Fruit fly (Drosophila melanogaster) whole organism, prepupa: ENCODE measurements around the gene CG17233.

Experiments
- CG16779 ChIP-seq: fragments of 200-800 bp; sonication (Bioruptor generic); optimal IDR thresholded peaks from 3 replicates; lab custom pipeline; 2017; ENCODE audit warnings: missing biosample characterization, mild to moderate bottlenecking, missing genetic modification characterization
- CG3032 ChIP-seq: fragments of 200-800 bp; optimal IDR thresholded peaks from 2 replicates; lab custom pipeline; 2019; ENCODE audit warnings: missing biosample characterization, mild to moderate bottlenecking, missing genetic modification characterization, moderate library complexity
- CG6163 ChIP-seq: fragments of 200-800 bp; sonication (Bioruptor generic); IDR thresholded peaks from 3 replicates; pipeline ENCODE4 v1.3.6; 2022; ENCODE audit warnings: missing biosample characterization, missing genetic modification characterization
- CG8119 ChIP-seq: fragments of 200-800 bp; sonication (Bioruptor generic); IDR thresholded peaks from 3 replicates; pipeline ENCODE4 v1.3.6; 2022; ENCODE audit warnings: missing biosample characterization, missing genetic modification characterization
- Eip78C ChIP-seq: fragments of 200-800 bp; sonication (Bioruptor generic); peaks from one replicate; lab custom pipeline; 2016; ENCODE audit warnings: missing biosample characterization, missing genetic modification characterization
- Eip93F ChIP-seq: fragments of 200-800 bp; sonication (Bioruptor generic); optimal IDR thresholded peaks from 2 replicates; lab custom pipeline; 2016; ENCODE audit warnings: missing biosample characterization, mild to moderate bottlenecking, missing genetic modification characterization
- Gug ChIP-seq: fragments of 200-800 bp; sonication (Bioruptor generic); IDR thresholded peaks from 2 replicates; pipeline ENCODE4 v1.3.6; 2022; ENCODE audit warnings: missing biosample characterization, missing genetic modification characterization
- Smox ChIP-seq: fragments of 200-800 bp; sonication (Bioruptor generic); optimal IDR thresholded peaks from 3 replicates; lab custom pipeline; 2016; ENCODE audit warnings: missing biosample characterization, missing genetic modification characterization
- fd85E ChIP-seq: fragments of 200-800 bp; sonication (Bioruptor generic); optimal IDR thresholded peaks from 3 replicates; lab custom pipeline; 2016; ENCODE audit warnings: missing biosample characterization, missing genetic modification characterization
- fkh ChIP-seq: fragments of 200-800 bp; sonication (Bioruptor generic); optimal IDR thresholded peaks from 3 replicates; lab custom pipeline; 2017; ENCODE audit warnings: missing biosample characterization, mild to moderate bottlenecking, missing genetic modification characterization, moderate library complexity
- lz ChIP-seq: fragments of 200-800 bp; sonication (Bioruptor generic); optimal IDR thresholded peaks from 3 replicates; lab custom pipeline; 2016; ENCODE audit warnings: missing biosample characterization, missing genetic modification characterization

dm6 chr3L:20197698-20198097 lies 44.0 kb downstream of the CG17233 start:
- TF ChIP-seq Gug (GFP tag; lab: Robert Waterston, UW) = no peak
- TF ChIP-seq fd85E = no peak
- no peak for TF ChIP-seq CG8119 (GFP tag; lab: Robert Waterston, UW)
- TF ChIP-seq CG6163 (GFP tag; lab: Robert Waterston, UW) = no peak
- no peak for TF ChIP-seq Eip78C (GFP tag; lab: Kevin White, UChicago)
- TF ChIP-seq CG16779 (tag; lab: Kevin White, UChicago) = no peak
- TF ChIP-seq fkh (GFP tag; lab: Kevin White, UChicago) = peak; percentile 12
- no peak for TF ChIP-seq Smox (GFP tag; lab: Kevin White, UChicago)
- TF ChIP-seq lz (GFP tag; lab: Kevin White, UChicago) = no peak
- peak; percentile 20 for TF ChIP-seq Eip93F (GFP tag; lab: Kevin White, UChicago)
- no peak for TF ChIP-seq CG3032 (tag; lab: Kevin White, UChicago)
